Fruit fly (Drosophila melanogaster): ENCODE data around the gene Smg6.

Smg6 gene

dm6 chr3R:25039028-25039476, 5.8 kb upstream of the Smg6 start, which contains the start of the genes Ythdf and bai (continued):
- TF ChIP-seq CG1024 (GFP tag; IDR thresholded peaks at IDR 0.05) (no peak), CG15011 (GFP tag; optimal IDR thresholded peaks at IDR 0.05) (no peak), Xrp1 (GFP tag; IDR thresholded peaks at IDR 0.05) (no peak), CG12155 (GFP tag; optimal IDR thresholded peaks at IDR 0.05) (peak; percentile 63), klu (GFP tag; IDR thresholded peaks at IDR 0.05) (no peak), Optix (GFP tag; IDR thresholded peaks at IDR 0.05) (no peak), CG9727 (GFP tag; optimal IDR thresholded peaks at IDR 0.05) (no peak), CG7357 (GFP tag; IDR thresholded peaks at IDR 0.05) (no peak), Deaf1 (tag; optimal IDR thresholded peaks at IDR 0.05) (no peak), CG3163 (GFP tag; optimal IDR thresholded peaks at IDR 0.05) (no peak), CG18764 (GFP tag; optimal IDR thresholded peaks at IDR 0.05) (no peak), jumu (GFP tag; optimal IDR thresholded peaks at IDR 0.05) (peak; percentile 30), NfI (GFP tag; optimal IDR thresholded peaks at IDR 0.05) (no peak), unc-4 (GFP tag; IDR thresholded peaks at IDR 0.05; ENCODE audit: partially characterized antibody) (peak; percentile 92), CG6654 (GFP tag; optimal IDR thresholded peaks at IDR 0.05) (no peak), lola (GFP tag; optimal IDR thresholded peaks at IDR 0.05) (peak in 1 of 3 experiments; percentile 27), CG10979 (tag; optimal IDR thresholded peaks at IDR 0.05) (peak; percentile 1), usp (GFP tag; optimal IDR thresholded peaks at IDR 0.05) (no peak), repo (GFP tag; optimal IDR thresholded peaks at IDR 0.05) (no peak), CG7963 (GFP tag; IDR thresholded peaks at IDR 0.05; ENCODE audit: partially characterized antibody) (peak; percentile 55; the same call in 1 of the 3 replicates), CG3065 (GFP tag; optimal IDR thresholded peaks at IDR 0.05) (no peak), btn (GFP tag; optimal IDR thresholded peaks at IDR 0.05) (no peak), CG2120 (GFP tag; optimal IDR thresholded peaks at IDR 0.05) (peak; percentile 81), ap (GFP tag; IDR thresholded peaks at IDR 0.05) (no peak), CG4730 (GFP tag; IDR thresholded peaks at IDR 0.05) (no peak), pita (GFP tag; optimal IDR thresholded peaks at IDR 0.05) (no peak), CG13296 (GFP tag; optimal IDR thresholded peaks at IDR 0.05) (no peak), shn (GFP tag; optimal IDR thresholded peaks at IDR 0.05) (peak; percentile 16), HLH4C (GFP tag; IDR thresholded peaks at IDR 0.05; ENCODE audit: partially characterized antibody) (peak; percentile 80), pum (GFP tag; optimal IDR thresholded peaks at IDR 0.05) (no peak), CG11723 (GFP tag; optimal IDR thresholded peaks at IDR 0.05) (no peak), esg (GFP tag; conservative IDR thresholded peaks at IDR 0.05) (no peak), CG42726 (GFP tag; IDR thresholded peaks at IDR 0.05; ENCODE audit: partially characterized antibody) (peak; percentile 82), Taf1 (GFP tag; IDR thresholded peaks at IDR 0.05) (no peak), unpg (GFP tag; optimal IDR thresholded peaks at IDR 0.05) (no peak), CG15696 (tag; optimal IDR thresholded peaks at IDR 0.05) (no peak), bbx (GFP tag; IDR thresholded peaks at IDR 0.05; ENCODE audit: partially characterized antibody) (peak; percentile 69), NC2α (GFP tag; optimal IDR thresholded peaks at IDR 0.05) (no peak), eve (GFP tag; optimal IDR thresholded peaks at IDR 0.05) (no peak), fd96Cb (tag; optimal IDR thresholded peaks at IDR 0.05) (no peak), Hr51 (GFP tag; optimal IDR thresholded peaks at IDR 0.05) (peak in 1 of 2 experiments; percentile 52), B-H2 (GFP tag; optimal IDR thresholded peaks at IDR 0.05) (no peak), CG7556 (GFP tag; optimal IDR thresholded peaks at IDR 0.05) (no peak), MBD-R2 (GFP tag; IDR thresholded peaks at IDR 0.05) (peak; percentile 59), cwo (GFP tag; optimal IDR thresholded peaks at IDR 0.05) (no peak), CHES-1-like (GFP tag; optimal IDR thresholded peaks at IDR 0.05) (peak; percentile 61), CG3838 (GFP tag; optimal IDR thresholded peaks at IDR 0.05) (no peak), Pdp1 (GFP tag; optimal IDR thresholded peaks at IDR 0.05) (peak in 1 of 2 experiments; percentile 28), gfzf (GFP tag; optimal IDR thresholded peaks at IDR 0.05) (peak; percentile 51), Elba2 (GFP tag; optimal IDR thresholded peaks at IDR 0.05) (no peak), CG12071 (GFP tag; optimal IDR thresholded peaks at IDR 0.05) (no peak)

Measured in whole organism, embryonic.